Worm (Caenorhabditis elegans): ENCODE measurements around the gene tin-9.2.

The tin-9.2 gene

DNA sequence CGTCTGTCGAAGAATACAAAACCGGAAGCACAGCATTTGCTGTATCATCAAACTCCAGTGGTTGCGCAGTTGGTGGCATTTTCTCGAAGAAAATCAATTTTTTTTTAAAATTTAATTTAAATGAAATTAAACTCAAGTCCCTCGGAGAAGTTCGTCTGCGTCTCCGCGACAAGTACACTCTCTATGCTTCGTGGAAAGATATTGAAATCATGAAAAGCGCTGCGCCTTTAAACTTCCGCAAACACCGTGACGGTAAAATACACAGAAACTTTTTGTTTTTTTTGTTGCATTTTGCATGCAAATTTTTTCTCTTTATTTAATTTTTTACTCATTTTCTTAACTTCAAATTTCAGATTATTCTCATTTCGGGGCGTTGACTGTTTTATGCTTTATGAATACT is at the start of gene tin-9.2, which contains the start of the genes dli-1 and exos-4.1:
TSS of gene tin-9.2 (plus strand) at position 344 of the 400 bp plus-strand sequence.
TSS of gene dli-1 (minus strand) at position 141 of the 400 bp plus-strand sequence.
TSS of gene exos-4.1 (plus strand) at position 348 of the 400 bp plus-strand sequence.
- TF ChIP-seq C16A3.4 (tag; optimal IDR thresholded peaks at IDR 0.05) (peak; percentile 53), ces-1 (GFP tag; optimal IDR thresholded peaks at IDR 0.05) (no peak), ceh-90 (tag; optimal IDR thresholded peaks at IDR 0.05) (no peak), snpc-4 (tag; optimal IDR thresholded peaks at IDR 0.05) (peak; percentile 57), sptf-1 (tag; optimal IDR thresholded peaks at IDR 0.05) (no peak), pax-3 (tag; optimal IDR thresholded peaks at IDR 0.05) (no peak), snu-23 (GFP tag; optimal IDR thresholded peaks at IDR 0.05) (peak; percentile 86), nhr-71 (tag; optimal IDR thresholded peaks at IDR 0.05) (peak; percentile 88), C04F5.9 (tag; optimal IDR thresholded peaks at IDR 0.05) (peak; percentile 50), ceh-88 (GFP tag; IDR thresholded peaks at IDR 0.05) (no peak), nhr-20 (tag; optimal IDR thresholded peaks at IDR 0.05) (peak; percentile 73), hlh-4 (tag; optimal IDR thresholded peaks at IDR 0.05) (no peak), fkh-10 (GFP tag; optimal IDR thresholded peaks at IDR 0.05) (no peak), nhr-85 (tag) (peak; percentile 83), ceh-8 (GFP tag; optimal IDR thresholded peaks at IDR 0.05) (no peak), efl-1 (optimal IDR thresholded peaks at IDR 0.05) (peak; percentile 82 to 84), efl-1 (GFP tag; optimal IDR thresholded peaks at IDR 0.05 in 1 of 2) (peak; percentile 82 to 97), mab-9 (GFP tag; IDR thresholded peaks at IDR 0.05) (peak; percentile 10; the same call in 1 of the 2 replicates), irx-1 (tag; optimal IDR thresholded peaks at IDR 0.05) (peak; percentile 51), fos-1 (tag; optimal IDR thresholded peaks at IDR 0.05) (peak; percentile 33), ztf-11 (tag; optimal IDR thresholded peaks at IDR 0.05) (no peak), aly-2 (tag; optimal IDR thresholded peaks at IDR 0.05) (no peak), F16B12.6 (tag; optimal IDR thresholded peaks at IDR 0.05) (peak; percentile 94), dsc-1 (tag; optimal IDR thresholded peaks at IDR 0.05) (peak; percentile 74), fkh-4 (tag; optimal IDR thresholded peaks at IDR 0.05; ENCODE audit: borderline replicate concordance) (no peak), unc-130 (tag; optimal IDR thresholded peaks at IDR 0.05) (no peak), unc-86 (tag; optimal IDR thresholded peaks at IDR 0.05) (peak; percentile 69), nhr-84 (tag; optimal IDR thresholded peaks at IDR 0.05) (no peak), hlh-17 (GFP tag; optimal IDR thresholded peaks at IDR 0.05; ENCODE audit: borderline replicate concordance) (no peak), lir-3 (tag; optimal IDR thresholded peaks at IDR 0.05; ENCODE audit: poor library complexity) (peak; percentile 46), lin-14 (GFP tag; optimal IDR thresholded peaks at IDR 0.05) (no peak), sox-4 (tag; optimal IDR thresholded peaks at IDR 0.05) (no peak), ceh-82 (tag; optimal IDR thresholded peaks at IDR 0.05) (peak; percentile 41 to 62 (median 62)), alr-1 (tag; optimal IDR thresholded peaks at IDR 0.05; ENCODE audit: borderline replicate concordance) (no peak), nhr-28 (tag; optimal IDR thresholded peaks at IDR 0.05) (no peak), tbx-2 (tag; optimal IDR thresholded peaks at IDR 0.05) (peak; percentile 81), skn-1 (tag; optimal IDR thresholded peaks at IDR 0.05) (peak; percentile 86), nhr-77 (tag; optimal IDR thresholded peaks at IDR 0.05) (peak; percentile 17), ets-5 (GFP tag; IDR thresholded peaks at IDR 0.05) (no peak), nhr-19 (GFP tag; conservative IDR thresholded peaks at IDR 0.05) (peak; percentile 76), fkh-8 (tag; optimal IDR thresholded peaks at IDR 0.05) (peak; percentile 50), aha-1 (tag; optimal IDR thresholded peaks at IDR 0.05) (no peak), nhr-237 (tag; optimal IDR thresholded peaks at IDR 0.05) (no peak), unc-98 (GFP tag; IDR thresholded peaks at IDR 0.05) (no peak), lin-35 (GFP tag; optimal IDR thresholded peaks at IDR 0.05) (peak; percentile 80 to 82), ceh-63 (GFP tag; optimal IDR thresholded peaks at IDR 0.05) (no peak), vab-15 (tag; optimal IDR thresholded peaks at IDR 0.05) (no peak), tlp-1 (tag; optimal IDR thresholded peaks at IDR 0.05) (no peak), egl-13 (tag; optimal IDR thresholded peaks at IDR 0.05) (peak; percentile 49), zip-4 (GFP tag; optimal IDR thresholded peaks at IDR 0.05) (peak; percentile 18), isw-1 (GFP tag; IDR thresholded peaks at IDR 0.05) (peak; percentile 79), sup-37 (GFP tag; optimal IDR thresholded peaks at IDR 0.05) (no peak), nhr-76 (tag; optimal IDR thresholded peaks at IDR 0.05) (no peak), egl-27 (tag; optimal IDR thresholded peaks at IDR 0.05) (no peak)
